Worm (Caenorhabditis elegans) whole organism, dauer: Measurements from ENCODE around the gene adr-2.

Source experiments
- unc-62 ChIP-seq: sonication (generic microtip); optimal IDR thresholded peaks from 2 replicates; lab custom pipeline; 2017; ENCODE audit warnings: missing biosample characterization, missing genetic modification reagents, missing genetic modification characterization

The adr-2 gene

ce11 chrIII:7201378-7202256 lies 31.1 kb downstream of the adr-2 start, which contains the start of gene dpy-31:
Gene dpy-31, plus strand, starts transcription at chrIII:7202206.
- TF ChIP-seq unc-62 (GFP tag; lab: Kevin White, UChicago), result no peak

ce11 chrIII:7199467-7199866 lies 33.2 kb downstream of the adr-2 start:
- no peak for TF ChIP-seq unc-62 (GFP tag; lab: Kevin White, UChicago)

ce11 chrIII:7198838-7199237 lies 33.8 kb downstream of the adr-2 start, which contains the start of gene pfd-5:
Gene pfd-5, minus strand, starts transcription at chrIII:7198884.
- TF ChIP-seq unc-62 (GFP tag; lab: Kevin White, UChicago), result no peak

- no peak for TF ChIP-seq unc-62 (GFP tag; lab: Kevin White, UChicago)
These were observed 34.7 kb downstream of the adr-2 start, which contains the start of gene exos-9 for ce11 chrIII:7197973-7198372. Gene exos-9, minus strand, starts transcription at chrIII:7198073.

- no peak for TF ChIP-seq unc-62 (GFP tag; lab: Kevin White, UChicago)
These were observed 37.4 kb downstream of the adr-2 start, which contains the start of gene F37C12.18 for ce11 chrIII:7195325-7195724. Gene F37C12.18, minus strand, starts transcription at chrIII:7195425.

ce11 chrIII:7192942-7193665 lies 39.6 kb downstream of the adr-2 start, which contains the start of gene mec-14:
Gene mec-14, minus strand, starts transcription at chrIII:7192992.
- TF ChIP-seq unc-62 (GFP tag; lab: Kevin White, UChicago), result no peak

- TF ChIP-seq unc-62 (GFP tag; lab: Kevin White, UChicago), result no peak
These were observed 43.0 kb downstream of the adr-2 start, which contains the start of gene rps-21 for ce11 chrIII:7189581-7190128. Gene rps-21, minus strand, starts transcription at chrIII:7189631.

ce11 chrIII:7188300-7189052 lies 44.2 kb downstream of the adr-2 start, which contains the start of the genes F37C12.21 and F37C12.10:
Gene F37C12.21, plus strand, starts transcription at chrIII:7188357.
Gene F37C12.10, minus strand, starts transcription at chrIII:7188384.
- no peak for TF ChIP-seq unc-62 (GFP tag; lab: Kevin White, UChicago)

ce11 chrIII:7185473-7185872 lies 47.2 kb downstream of the adr-2 start, which contains the start of gene F37C12.14:
Gene F37C12.14, minus strand, starts transcription at chrIII:7185573.
- TF ChIP-seq unc-62 (GFP tag; lab: Kevin White, UChicago), result no peak

ce11 chrIII:7184022-7184421 lies 48.7 kb downstream of the adr-2 start, which contains the start of gene yju-2:
Gene yju-2, plus strand, starts transcription at chrIII:7184336.
- no peak for TF ChIP-seq unc-62 (GFP tag; lab: Kevin White, UChicago)

ce11 chrIII:7181822-7182221 lies 50.9 kb downstream of the adr-2 start, which contains the start of gene epg-4:
Gene epg-4, plus strand, starts transcription at chrIII:7182167.
- TF ChIP-seq unc-62 (GFP tag; lab: Kevin White, UChicago), result no peak
